Fruit fly (Drosophila melanogaster): Measurements from ENCODE around the gene Pkcdelta.

Pkcdelta gene

DNA sequence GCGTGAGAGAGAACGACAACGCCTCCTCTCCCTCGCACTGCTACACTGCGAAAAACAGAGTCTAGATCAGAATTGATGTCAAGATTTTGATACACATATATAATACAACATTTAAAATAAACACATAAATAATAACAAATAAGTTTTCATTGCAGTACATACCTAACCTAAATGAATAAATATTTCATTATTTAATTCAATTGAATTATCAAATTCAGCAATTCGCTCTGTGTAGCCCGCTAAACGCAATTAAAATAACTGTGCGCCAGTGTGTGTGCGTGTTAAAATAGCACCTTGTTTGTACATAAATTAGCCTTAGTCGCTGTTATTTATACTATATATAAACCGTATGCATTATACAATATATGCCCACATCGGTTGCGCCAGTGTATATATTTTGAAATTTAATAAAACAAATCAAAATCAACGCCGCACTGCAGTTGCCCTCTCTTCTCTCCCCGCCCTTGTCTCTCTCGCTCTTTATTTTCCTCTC, 40.3 kb downstream of the Pkcdelta start (continued):
- peak; percentile 34 for TF ChIP-seq en (GFP tag; optimal IDR thresholded peaks at IDR 0.05)
- TF ChIP-seq CG12769 (tag; optimal IDR thresholded peaks at IDR 0.05), result peak; percentile 97
- peak; percentile 44 for TF ChIP-seq pum (GFP tag; optimal IDR thresholded peaks at IDR 0.05)
- TF ChIP-seq Gug (GFP tag; IDR thresholded peaks at IDR 0.05), result peak; percentile 82
- TF ChIP-seq Pdp1 (GFP tag; optimal IDR thresholded peaks at IDR 0.05), result peak; percentile 70 to 81
- peak; percentile 56 for TF ChIP-seq pho (GFP tag; optimal IDR thresholded peaks at IDR 0.05)
- peak; percentile 79; the same call in 1 of the 2 replicates for TF ChIP-seq GATAe (GFP tag; conservative IDR thresholded peaks at IDR 0.05)
- peak; percentile 94 for TF ChIP-seq zfh1 (GFP tag; IDR thresholded peaks at IDR 0.05)
- TF ChIP-seq CG18764 (GFP tag; optimal IDR thresholded peaks at IDR 0.05), result peak; percentile 68
- peak; percentile 78 for TF ChIP-seq Bteb2 (GFP tag; optimal IDR thresholded peaks at IDR 0.05)
- TF ChIP-seq CG12299 (tag; optimal IDR thresholded peaks at IDR 0.05), result peak; percentile 90
- peak; percentile 93 for TF ChIP-seq CG18262 (tag; optimal IDR thresholded peaks at IDR 0.05)
- peak; percentile 58 for TF ChIP-seq nom (GFP tag; optimal IDR thresholded peaks at IDR 0.05)
- no peak for TF ChIP-seq CG11398 (GFP tag; optimal IDR thresholded peaks at IDR 0.05)
- TF ChIP-seq CG1233 (GFP tag; optimal IDR thresholded peaks at IDR 0.05), result peak; percentile 96
- TF ChIP-seq fd102C (GFP tag; optimal IDR thresholded peaks at IDR 0.05), result peak; percentile 42
- TF ChIP-seq aop (GFP tag; IDR thresholded peaks at IDR 0.05), result no peak
- peak; percentile 83 for TF ChIP-seq peb (GFP tag; IDR thresholded peaks at IDR 0.05)
- TF ChIP-seq lola (GFP tag; optimal IDR thresholded peaks at IDR 0.05), result peak in 1 of 3 experiments; percentile 83
- TF ChIP-seq CG14667 (GFP tag; IDR thresholded peaks at IDR 0.05), result peak; percentile 89
- TF ChIP-seq CG4282 (GFP tag; optimal IDR thresholded peaks at IDR 0.05), result no peak
- TF ChIP-seq sens (GFP tag), result peak; percentile 92
- peak; percentile 97 for TF ChIP-seq Dbx (GFP tag; IDR thresholded peaks at IDR 0.05)
- peak; percentile 94 for TF ChIP-seq Oli (tag; optimal IDR thresholded peaks at IDR 0.05)
- TF ChIP-seq Aef1 (GFP tag; IDR thresholded peaks at IDR 0.05), result peak; percentile 94
- TF ChIP-seq p53 (GFP tag; optimal IDR thresholded peaks at IDR 0.05), result no peak
- peak; percentile 89 for TF ChIP-seq CG11093 (GFP tag; IDR thresholded peaks at IDR 0.05)
- peak; percentile 4 for TF ChIP-seq stwl (tag; optimal IDR thresholded peaks at IDR 0.05)
- TF ChIP-seq HmgD (GFP tag; optimal IDR thresholded peaks at IDR 0.05), result no peak
- TF ChIP-seq CG2889 (GFP tag; IDR thresholded peaks at IDR 0.05), result peak; percentile 93
- no peak for TF ChIP-seq Hr39 (optimal IDR thresholded peaks at IDR 0.05)
- peak; percentile 92 for TF ChIP-seq CG6765 (GFP tag; optimal IDR thresholded peaks at IDR 0.05)
- peak; percentile 91 for TF ChIP-seq CG13775 (GFP tag; optimal IDR thresholded peaks at IDR 0.05)
- TF ChIP-seq ap (GFP tag; IDR thresholded peaks at IDR 0.05), result peak; percentile 88
- peak; percentile 97 for TF ChIP-seq seq (GFP tag; IDR thresholded peaks at IDR 0.05)
- TF ChIP-seq MBD-R2 (GFP tag; IDR thresholded peaks at IDR 0.05), result peak; percentile 93
- TF ChIP-seq gsb (GFP tag; IDR thresholded peaks at IDR 0.05), result peak; percentile 92
- peak; percentile 86 for TF ChIP-seq ara (GFP tag; IDR thresholded peaks at IDR 0.05)
- TF ChIP-seq CG34376 (GFP tag; optimal IDR thresholded peaks at IDR 0.05), result peak; percentile 92
- TF ChIP-seq trh (GFP tag; optimal IDR thresholded peaks at IDR 0.05), result peak; percentile 77
- peak; percentile 88 for TF ChIP-seq zf30C (GFP tag; optimal IDR thresholded peaks at IDR 0.05)
- no peak for TF ChIP-seq amos (GFP tag; IDR thresholded peaks at IDR 0.05; ENCODE audit: partially characterized antibody)
- TF ChIP-seq CG14014 (GFP tag; IDR thresholded peaks at IDR 0.05), result peak; percentile 97
- peak; percentile 94 for TF ChIP-seq Taf1 (GFP tag; IDR thresholded peaks at IDR 0.05)
- TF ChIP-seq dmrt99B (tag; optimal IDR thresholded peaks at IDR 0.05), result peak; percentile 97
- TF ChIP-seq Optix (GFP tag; IDR thresholded peaks at IDR 0.05), result peak; percentile 76; the same call in 2 of the 3 replicates
- peak; percentile 86 for TF ChIP-seq Poxn (GFP tag; IDR thresholded peaks at IDR 0.05)
- TF ChIP-seq nerfin-1 (tag; optimal IDR thresholded peaks at IDR 0.05), result peak; percentile 90
- no peak for TF ChIP-seq sc (optimal IDR thresholded peaks at IDR 0.05)
- peak; percentile 78 for TF ChIP-seq sc (GFP tag; optimal IDR thresholded peaks at IDR 0.05)
- peak; percentile 91 for TF ChIP-seq CG4328 (GFP tag; optimal IDR thresholded peaks at IDR 0.05)
- TF ChIP-seq gcm (GFP tag; optimal IDR thresholded peaks at IDR 0.05), result peak; percentile 90
